Fruit fly (Drosophila melanogaster): ENCODE data around the gene Slbp.

Slbp gene

dm6 chr3R:29153197-29153644, at the start of gene Slbp, which contains the start of gene Rpn2 (continued):
- TF ChIP-seq CG2129 (GFP tag; IDR thresholded peaks at IDR 0.05; ENCODE audit: partially characterized antibody) = peak; percentile 93
- peak; percentile 12 for TF ChIP-seq ems (GFP tag; optimal IDR thresholded peaks at IDR 0.05)
- peak; percentile 45 for TF ChIP-seq CG9727 (GFP tag; optimal IDR thresholded peaks at IDR 0.05)
- TF ChIP-seq CG10959 (GFP tag; IDR thresholded peaks at IDR 0.05) = no peak
- peak; percentile 70 for TF ChIP-seq ERR (GFP tag; optimal IDR thresholded peaks at IDR 0.05)
- no peak for TF ChIP-seq Gsc (GFP tag; IDR thresholded peaks at IDR 0.05)
- TF ChIP-seq CG7786 (GFP tag; optimal IDR thresholded peaks at IDR 0.05) = peak; percentile 55
- peak; percentile 24 for TF ChIP-seq Sry-β (GFP tag; optimal IDR thresholded peaks at IDR 0.05)
- TF ChIP-seq CG34224 (GFP tag; IDR thresholded peaks at IDR 0.05; ENCODE audit: partially characterized antibody) = peak; percentile 97
- no peak for TF ChIP-seq CG4282 (GFP tag; optimal IDR thresholded peaks at IDR 0.05)
- TF ChIP-seq Pdp1 (GFP tag; optimal IDR thresholded peaks at IDR 0.05) = peak; percentile 31 to 70
- no peak for TF ChIP-seq trh (GFP tag; optimal IDR thresholded peaks at IDR 0.05)
- TF ChIP-seq Rfx (GFP tag; IDR thresholded peaks at IDR 0.05) = peak; percentile 63
- peak; percentile 75 for TF ChIP-seq CG2120 (GFP tag; optimal IDR thresholded peaks at IDR 0.05)
- TF ChIP-seq Nf-YA (GFP tag; IDR thresholded peaks at IDR 0.05) = no peak
- peak; percentile 16 for TF ChIP-seq Atf-2 (GFP tag; optimal IDR thresholded peaks at IDR 0.05)
- TF ChIP-seq CG16815 (GFP tag; optimal IDR thresholded peaks at IDR 0.05) = no peak
- TF ChIP-seq Doc2 (GFP tag; IDR thresholded peaks at IDR 0.05) = no peak
- peak; percentile 71 for TF ChIP-seq phol (tag; optimal IDR thresholded peaks at IDR 0.05)
- TF ChIP-seq CG34376 (GFP tag; optimal IDR thresholded peaks at IDR 0.05) = peak; percentile 61
- TF ChIP-seq scrt (GFP tag; optimal IDR thresholded peaks at IDR 0.05) = no peak
- no peak for TF ChIP-seq pnt (GFP tag; optimal IDR thresholded peaks at IDR 0.05)
- TF ChIP-seq zen (tag; optimal IDR thresholded peaks at IDR 0.05) = peak; percentile 35
- no peak for TF ChIP-seq nau (GFP tag; optimal IDR thresholded peaks at IDR 0.05)
- TF ChIP-seq Neu2 (GFP tag; optimal IDR thresholded peaks at IDR 0.05; ENCODE audit: borderline replicate concordance) = no peak
- peak; percentile 53 for TF ChIP-seq HLH54F (GFP tag; optimal IDR thresholded peaks at IDR 0.05)
- TF ChIP-seq sim (GFP tag; IDR thresholded peaks at IDR 0.05) = no peak
- peak; percentile 45 for TF ChIP-seq Dip3 (GFP tag; optimal IDR thresholded peaks at IDR 0.05)
- TF ChIP-seq CG6272 (GFP tag; IDR thresholded peaks at IDR 0.05) = no peak
- no peak for TF ChIP-seq emc (GFP tag; optimal IDR thresholded peaks at IDR 0.05)
- TF ChIP-seq CG17568 (GFP tag; optimal IDR thresholded peaks at IDR 0.05) = no peak
- peak; percentile 35 for TF ChIP-seq tx (GFP tag; optimal IDR thresholded peaks at IDR 0.05)
- peak; percentile 70 for TF ChIP-seq lilli (GFP tag; optimal IDR thresholded peaks at IDR 0.05)
- TF ChIP-seq exex (tag; optimal IDR thresholded peaks at IDR 0.05) = peak; percentile 30
- peak; percentile 81 for TF ChIP-seq E2f2 (GFP tag; IDR thresholded peaks at IDR 0.05)
- TF ChIP-seq CG12659 (GFP tag; optimal IDR thresholded peaks at IDR 0.05) = peak; percentile 82
- peak; percentile 68 for TF ChIP-seq Fer1 (GFP tag; optimal IDR thresholded peaks at IDR 0.05)
- peak; percentile 2 for TF ChIP-seq CG12942 (GFP tag; optimal IDR thresholded peaks at IDR 0.05)
- TF ChIP-seq B-H2 (GFP tag; optimal IDR thresholded peaks at IDR 0.05) = peak; percentile 62
- no peak for TF ChIP-seq ac (GFP tag; optimal IDR thresholded peaks at IDR 0.05)
- TF ChIP-seq Lim3 (GFP tag; IDR thresholded peaks at IDR 0.05) = no peak
- TF ChIP-seq CG4854 (GFP tag; optimal IDR thresholded peaks at IDR 0.05) = peak; percentile 37
- peak; percentile 94 for TF ChIP-seq Scr (GFP tag; IDR thresholded peaks at IDR 0.05; ENCODE audit: partially characterized antibody)
- TF ChIP-seq her (GFP tag; optimal IDR thresholded peaks at IDR 0.05) = peak; percentile 41
- no peak for TF ChIP-seq Lpt (GFP tag; optimal IDR thresholded peaks at IDR 0.05)
- peak; percentile 88 for TF ChIP-seq Dref (GFP tag; IDR thresholded peaks at IDR 0.05)
- peak; percentile 55 for TF ChIP-seq lab (GFP tag; optimal IDR thresholded peaks at IDR 0.05)
- no peak for TF ChIP-seq slou (GFP tag; optimal IDR thresholded peaks at IDR 0.05)
- peak; percentile 18; the same call in 1 of the 2 replicates for TF ChIP-seq CG11085 (GFP tag; IDR thresholded peaks at IDR 0.05)
- TF ChIP-seq stc (GFP tag; IDR thresholded peaks at IDR 0.05) = no peak
- no peak for TF ChIP-seq Usf (GFP tag; optimal IDR thresholded peaks at IDR 0.05)
- TF ChIP-seq CG2202 (tag; optimal IDR thresholded peaks at IDR 0.05) = no peak

All from whole organism, embryonic.